Fruit fly (Drosophila melanogaster) whole organism, embryonic: ENCODE data around the gene ft.

Source experiments
- Aef1 ChIP-seq: fragments of 200-800 bp; sonication (Bioruptor generic); IDR thresholded peaks from 3 replicates; pipeline ENCODE4 v1.3.6; 2022; ENCODE audit warnings: missing biosample characterization, missing genetic modification characterization
- Bdp1 ChIP-seq: fragments of 200-800 bp; sonication (Bioruptor generic); optimal IDR thresholded peaks from 3 replicates; lab custom pipeline; 2016; ENCODE audit warnings: missing biosample characterization, missing genetic modification characterization
- CG10274 ChIP-seq: fragments of 200-800 bp; sonication (Bioruptor generic); optimal IDR thresholded peaks from 3 replicates; lab custom pipeline; 2017; ENCODE audit warnings: missing biosample characterization, mild to moderate bottlenecking, missing genetic modification characterization
- CG10979 ChIP-seq: fragments of 200-800 bp; sonication (Bioruptor generic); optimal IDR thresholded peaks from 2 replicates; lab custom pipeline; 2018; ENCODE audit warnings: missing biosample characterization, mild to moderate bottlenecking, missing genetic modification characterization, moderate library complexity
- CG11093 ChIP-seq: fragments of 200-800 bp; sonication (Bioruptor generic); IDR thresholded peaks from 3 replicates; pipeline ENCODE4 v1.3.6; 2022; ENCODE audit warnings: missing biosample characterization, missing genetic modification characterization
- CG11695 ChIP-seq: fragments of 200-800 bp; sonication (Bioruptor generic); IDR thresholded peaks from 3 replicates; pipeline ENCODE4 v1.3.6; 2022; ENCODE audit warnings: missing biosample characterization, missing genetic modification characterization
- CG12769 ChIP-seq: fragments of 200-800 bp; sonication (Bioruptor generic); optimal IDR thresholded peaks from 2 replicates; lab custom pipeline; 2019; ENCODE audit warnings: missing biosample characterization, mild to moderate bottlenecking, missing genetic modification characterization, moderate library complexity
- CG13123 ChIP-seq: fragments of 200-800 bp; sonication (Bioruptor generic); optimal IDR thresholded peaks from 2 replicates; lab custom pipeline; 2016; ENCODE audit warnings: missing biosample characterization, missing genetic modification characterization
- CG14050 ChIP-seq: fragments of 200-800 bp; sonication (Bioruptor generic); IDR thresholded peaks from 3 replicates; pipeline ENCODE4 v1.3.6; 2022; ENCODE audit warnings: missing biosample characterization, missing genetic modification characterization
- CG14710 ChIP-seq: fragments of 200-800 bp; sonication (Bioruptor generic); optimal IDR thresholded peaks from 3 replicates; lab custom pipeline; 2019; ENCODE audit warnings: missing biosample characterization, mild to moderate bottlenecking, missing genetic modification characterization, moderate library complexity
- CG15479 ChIP-seq: fragments of 200-800 bp; sonication (Bioruptor generic); optimal IDR thresholded peaks from 3 replicates; lab custom pipeline; 2019; ENCODE audit warnings: missing biosample characterization, mild to moderate bottlenecking, missing genetic modification characterization, moderate library complexity
- CG16779 ChIP-seq: fragments of 200-800 bp; sonication (Bioruptor generic); IDR thresholded peaks from 2 replicates; pipeline ENCODE4 v1.3.6; 2022; ENCODE audit warnings: missing biosample characterization, missing genetic modification characterization
- CG17385 ChIP-seq: fragments of 200-800 bp; sonication (Bioruptor generic); optimal IDR thresholded peaks from 3 replicates; lab custom pipeline; 2018; ENCODE audit warnings: missing biosample characterization, mild to moderate bottlenecking, missing genetic modification characterization
- CG17829 ChIP-seq: fragments of 200-800 bp; optimal IDR thresholded peaks from 2 replicates; lab custom pipeline; 2019; ENCODE audit warnings: missing biosample characterization, mild to moderate bottlenecking, missing genetic modification characterization, moderate library complexity
- CG2120 ChIP-seq: fragments of 200-800 bp; sonication (Bioruptor generic); optimal IDR thresholded peaks from 3 replicates; lab custom pipeline; 2016; ENCODE audit warnings: missing biosample characterization, missing genetic modification characterization
- CG2875 ChIP-seq: fragments of 200-800 bp; sonication (Bioruptor generic); optimal IDR thresholded peaks from 2 replicates; lab custom pipeline; 2017; ENCODE audit warnings: missing biosample characterization, mild to moderate bottlenecking, missing genetic modification characterization, missing genetic modification reagents
- CG31441 ChIP-seq: fragments of 200-800 bp; sonication (Bioruptor generic); IDR thresholded peaks from 2 replicates; pipeline ENCODE4 v1.3.6; 2022; ENCODE audit warnings: missing biosample characterization, missing genetic modification characterization
- CG33213 ChIP-seq: fragments of 200-800 bp; sonication (Bioruptor generic); optimal IDR thresholded peaks from 3 replicates; lab custom pipeline; 2016; ENCODE audit warnings: missing biosample characterization, missing genetic modification characterization
- CG4328 ChIP-seq: fragments of 200-800 bp; sonication (Bioruptor generic); optimal IDR thresholded peaks from 3 replicates; lab custom pipeline; 2017; ENCODE audit warnings: missing biosample characterization, missing genetic modification reagents, missing genetic modification characterization
- CG4360 ChIP-seq: fragments of 200-800 bp; sonication (Bioruptor generic); IDR thresholded peaks from 2 replicates; pipeline ENCODE4 v1.3.6; 2022; ENCODE audit warnings: missing biosample characterization, missing genetic modification characterization
- CG4404 ChIP-seq: fragments of 200-800 bp; sonication (Bioruptor generic); IDR thresholded peaks from 2 replicates; pipeline ENCODE4 v1.3.6; 2022; ENCODE audit warnings: missing biosample characterization, missing genetic modification characterization
- CG4730 ChIP-seq: fragments of 200-800 bp; sonication (Bioruptor generic); IDR thresholded peaks from 2 replicates; pipeline ENCODE4 v1.3.6; 2022; ENCODE audit warnings: missing biosample characterization, missing genetic modification characterization
- CG7372 ChIP-seq: fragments of 200-800 bp; sonication (Bioruptor generic); IDR thresholded peaks from 2 replicates; pipeline ENCODE4 v1.3.6; 2022; ENCODE audit warnings: missing biosample characterization, missing genetic modification characterization
- CG9876 ChIP-seq: fragments of 200-800 bp; sonication (Bioruptor generic); optimal IDR thresholded peaks from 2 replicates; lab custom pipeline; 2016; ENCODE audit warnings: missing biosample characterization, missing genetic modification characterization
- Max ChIP-seq: fragments of 200-800 bp; sonication (Bioruptor generic); optimal IDR thresholded peaks from 2 replicates; lab custom pipeline; 2016; ENCODE audit warnings: missing biosample characterization, mild to moderate bottlenecking, missing genetic modification characterization
- Mrtf ChIP-seq: fragments of 200-800 bp; sonication (Bioruptor generic); IDR thresholded peaks from 3 replicates; pipeline ENCODE4 v1.3.6; 2022; ENCODE audit warnings: missing biosample characterization, missing genetic modification characterization
- Nf-YA ChIP-seq: fragments of 200-800 bp; sonication (Bioruptor generic); IDR thresholded peaks from 2 replicates; pipeline ENCODE4 v1.3.6; 2022; ENCODE audit warnings: missing biosample characterization, missing genetic modification characterization
- Sox102F ChIP-seq: fragments of 200-800 bp; sonication (Bioruptor generic); optimal IDR thresholded peaks from 2 replicates; lab custom pipeline; 2018; ENCODE audit warnings: missing biosample characterization, mild to moderate bottlenecking, missing genetic modification characterization, moderate library complexity
- Sry-β ChIP-seq: fragments of 200-800 bp; sonication (Bioruptor generic); optimal IDR thresholded peaks from 2 replicates; lab custom pipeline; 2018; ENCODE audit warnings: missing biosample characterization, mild to moderate bottlenecking, missing genetic modification characterization, moderate library complexity
- Vsx1 ChIP-seq: fragments of 200-800 bp; sonication (Bioruptor generic); optimal IDR thresholded peaks from 2 replicates; lab custom pipeline; 2017; ENCODE audit warnings: missing biosample characterization, mild to moderate bottlenecking, missing genetic modification characterization, missing genetic modification reagents
- ab ChIP-seq: fragments of 200-800 bp; sonication (Bioruptor generic); optimal IDR thresholded peaks from 2 replicates; lab custom pipeline; 2016; ENCODE audit warnings: missing biosample characterization, missing genetic modification characterization
- chn ChIP-seq: fragments of 200-800 bp; sonication (Bioruptor generic); optimal IDR thresholded peaks from 2 replicates; lab custom pipeline; 2016; ENCODE audit warnings: missing biosample characterization, missing genetic modification characterization
- ci ChIP-seq: fragments of 200-800 bp; sonication (Bioruptor generic); IDR thresholded peaks from 3 replicates; pipeline ENCODE4 v1.3.6; 2022; ENCODE audit warnings: missing biosample characterization, missing genetic modification characterization
- ems ChIP-seq: fragments of 200-800 bp; sonication (Bioruptor generic); optimal IDR thresholded peaks from 3 replicates; lab custom pipeline; 2016; ENCODE audit warnings: missing biosample characterization, missing genetic modification characterization
- fd102C ChIP-seq: fragments of 200-800 bp; sonication (Bioruptor generic); optimal IDR thresholded peaks from 2 replicates; lab custom pipeline; 2018; ENCODE audit warnings: missing biosample characterization, mild to moderate bottlenecking, missing genetic modification characterization, moderate library complexity
- fu2 ChIP-seq: fragments of 200-800 bp; sonication (Bioruptor generic); optimal IDR thresholded peaks from 2 replicates; lab custom pipeline; 2016; ENCODE audit warnings: missing biosample characterization, missing genetic modification characterization
- gcm ChIP-seq: fragments of 200-800 bp; sonication (Bioruptor generic); optimal IDR thresholded peaks from 2 replicates; lab custom pipeline; 2019; ENCODE audit warnings: missing biosample characterization, mild to moderate bottlenecking, missing genetic modification characterization, moderate library complexity
- gro ChIP-seq: fragments of 200-800 bp; sonication (Bioruptor generic); optimal IDR thresholded peaks from 2 replicates; lab custom pipeline; 2016; ENCODE audit warnings: missing biosample characterization, missing genetic modification characterization
- hb ChIP-seq: fragments of 200-800 bp; sonication (Bioruptor generic); IDR thresholded peaks from 3 replicates; pipeline ENCODE4 v1.3.6; 2022; ENCODE audit warnings: missing biosample characterization, missing genetic modification characterization; ENCODE audit not compliant: partially characterized antibody
- hkb ChIP-seq, 2 experiments: fragments of 200-800 bp in 1 of 2; fragments of >200 bp in 1 of 2; sonication (Bioruptor generic) in 1 of 2; IDR thresholded peaks in 1 of 2; optimal IDR thresholded peaks in 1 of 2; 2 replicates each; pipeline versions ENCODE4 v1.3.6 to Lab custom; 2017 to 2022; ENCODE audit warnings: missing biosample characterization in 1 of 2, missing genetic modification characterization in 1 of 2
- hth ChIP-seq: fragments of >200 bp; optimal IDR thresholded peaks from 2 replicates; lab custom pipeline; 2017; ENCODE audit warnings: inconsistent platforms
- kni ChIP-seq: fragments of 200-800 bp; sonication (Bioruptor generic); optimal IDR thresholded peaks from 3 replicates; lab custom pipeline; 2017; ENCODE audit warnings: mild to moderate bottlenecking, missing biosample characterization, missing genetic modification reagents, missing genetic modification characterization
- lbe ChIP-seq: fragments of 200-800 bp; sonication (Bioruptor generic); optimal IDR thresholded peaks from 2 replicates; lab custom pipeline; 2016; ENCODE audit warnings: missing biosample characterization, mild to moderate bottlenecking, missing genetic modification characterization
- lilli ChIP-seq: fragments of 200-800 bp; sonication (Bioruptor generic); optimal IDR thresholded peaks from 3 replicates; lab custom pipeline; 2016; ENCODE audit warnings: missing biosample characterization, missing genetic modification characterization
- mirr ChIP-seq: fragments of 200-800 bp; sonication (Bioruptor generic); optimal IDR thresholded peaks from 3 replicates; lab custom pipeline; 2018; ENCODE audit warnings: missing biosample characterization, mild to moderate bottlenecking, missing genetic modification characterization
- sens ChIP-seq: fragments of 200-800 bp; sonication (Bioruptor generic); peaks from one replicate; lab custom pipeline; 2016; ENCODE audit warnings: missing biosample characterization, missing genetic modification characterization
- slou ChIP-seq: fragments of 200-800 bp; sonication (Bioruptor generic); optimal IDR thresholded peaks from 3 replicates; lab custom pipeline; 2016; ENCODE audit warnings: missing biosample characterization, missing genetic modification characterization
- so ChIP-seq: fragments of 200-800 bp; sonication (Bioruptor generic); IDR thresholded peaks from 3 replicates; pipeline ENCODE4 v1.3.6; 2022; ENCODE audit warnings: missing biosample characterization, missing genetic modification characterization
- ssp ChIP-seq: fragments of 200-800 bp; sonication (Bioruptor generic); IDR thresholded peaks from 2 replicates; pipeline ENCODE4 v1.3.6; 2022; ENCODE audit warnings: missing biosample characterization, missing genetic modification characterization
- tap ChIP-seq: fragments of 200-800 bp; optimal IDR thresholded peaks from 3 replicates; lab custom pipeline; 2019; ENCODE audit warnings: missing biosample characterization, mild to moderate bottlenecking, missing genetic modification characterization, moderate library complexity
- vfl ChIP-seq: fragments of 200-800 bp; sonication (Bioruptor generic); optimal IDR thresholded peaks from 2 replicates; lab custom pipeline; 2016; ENCODE audit warnings: missing biosample characterization, missing genetic modification characterization
- yki ChIP-seq: fragments of >200 bp; optimal IDR thresholded peaks from 3 replicates; lab custom pipeline; 2018
- zf30C ChIP-seq: fragments of 200-800 bp; sonication (Bioruptor generic); optimal IDR thresholded peaks from 3 replicates; lab custom pipeline; 2018; ENCODE audit warnings: missing biosample characterization, mild to moderate bottlenecking, missing genetic modification characterization

The ft gene

DNA sequence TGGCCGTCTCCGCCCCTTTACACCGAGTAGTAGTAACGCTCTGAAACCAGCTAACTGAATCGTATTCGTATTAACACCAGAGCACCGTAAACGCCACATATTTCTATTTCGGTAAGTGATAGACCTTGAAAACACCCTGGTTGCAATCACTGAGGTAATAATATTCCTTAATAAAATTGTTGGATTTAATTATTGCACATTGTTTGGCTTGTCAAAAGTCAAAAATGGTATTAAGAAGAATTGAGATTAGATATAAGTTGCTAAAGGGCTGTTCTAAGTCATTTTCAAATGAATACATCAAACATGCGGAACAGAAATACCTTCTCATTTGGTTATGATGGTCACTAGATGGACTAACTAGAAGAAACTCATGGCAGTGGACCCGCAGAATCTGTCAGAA, 2.8 kb downstream of the ft start (continued):
- no peak for TF ChIP-seq CG15479 (GFP tag; lab: Kevin White, UChicago)
- no peak for TF ChIP-seq Vsx1 (GFP tag; lab: Kevin White, UChicago)
- TF ChIP-seq Sry-β = no peak
- TF ChIP-seq CG11695 = no peak
- no peak for TF ChIP-seq CG13123 (GFP tag; lab: Kevin White, UChicago)
- peak; percentile 60 for TF ChIP-seq sens
- no peak for TF ChIP-seq CG16779 (GFP tag; lab: Robert Waterston, UW)
- peak; percentile 15 for TF ChIP-seq gcm (GFP tag; lab: Kevin White, UChicago)
- no peak for TF ChIP-seq CG12769 (tag; lab: Kevin White, UChicago)
- TF ChIP-seq tap (tag; lab: Kevin White, UChicago) = no peak
- peak; percentile 27 for TF ChIP-seq lilli (GFP tag; lab: Kevin White, UChicago)
- TF ChIP-seq CG33213 (GFP tag; lab: Kevin White, UChicago) = no peak
- TF ChIP-seq CG10274 (GFP tag; lab: Kevin White, UChicago) = no peak
- TF ChIP-seq Sox102F (GFP tag; lab: Kevin White, UChicago) = peak; percentile 16
- TF ChIP-seq ab = peak; percentile 6
- no peak for TF ChIP-seq Aef1
- no peak for TF ChIP-seq so (GFP tag; lab: Robert Waterston, UW)
- TF ChIP-seq gro (GFP tag; lab: Kevin White, UChicago) = no peak
- TF ChIP-seq ems (GFP tag; lab: Kevin White, UChicago) = no peak
- no peak for TF ChIP-seq fd102C (GFP tag; lab: Kevin White, UChicago)
- no peak for TF ChIP-seq yki (lab: Kevin White, UChicago)
- TF ChIP-seq CG11093 = no peak
- TF ChIP-seq CG14050 = no peak
- TF ChIP-seq Nf-YA (GFP tag; lab: Robert Waterston, UW) = no peak
- TF ChIP-seq ssp (GFP tag; lab: Robert Waterston, UW) = no peak
- no peak for TF ChIP-seq CG4404 (GFP tag; lab: Robert Waterston, UW)
- no peak for TF ChIP-seq Max
- no peak for TF ChIP-seq CG17385 (GFP tag; lab: Kevin White, UChicago)
- TF ChIP-seq vfl (GFP tag; lab: Kevin White, UChicago) = no peak
- no peak for TF ChIP-seq lbe
- TF ChIP-seq CG31441 (GFP tag; lab: Robert Waterston, UW) = no peak
- no peak for TF ChIP-seq CG7372 (GFP tag; lab: Robert Waterston, UW)
- TF ChIP-seq hth = no peak
- 0 out of 2 replicates have a peak, but pooled peaks have one; percentile 24 for TF ChIP-seq CG4730 (GFP tag; lab: Robert Waterston, UW)
- no peak for TF ChIP-seq slou (GFP tag; lab: Kevin White, UChicago)
- TF ChIP-seq CG14710 = peak; percentile 1
- TF ChIP-seq Mrtf = no peak
- no peak for TF ChIP-seq hkb (optimal IDR thresholded peaks at IDR 0.05; lab: Kevin White, UChicago)
- no peak for TF ChIP-seq hkb (GFP tag; IDR thresholded peaks at IDR 0.05; lab: Robert Waterston, UW)
- TF ChIP-seq kni (GFP tag; lab: Kevin White, UChicago) = peak; percentile 16
- no peak for TF ChIP-seq zf30C (GFP tag; lab: Kevin White, UChicago)
- no peak for TF ChIP-seq CG9876 (GFP tag; lab: Kevin White, UChicago)
- peak; percentile 32 for TF ChIP-seq CG17829
- no peak for TF ChIP-seq mirr (GFP tag; lab: Kevin White, UChicago)
- TF ChIP-seq hb (GFP tag; lab: Robert Waterston, UW) = no peak
- TF ChIP-seq CG2875 (GFP tag; lab: Kevin White, UChicago) = no peak
- no peak for TF ChIP-seq CG4328
- no peak for TF ChIP-seq CG2120 (GFP tag; lab: Kevin White, UChicago)
- peak; percentile 48 for TF ChIP-seq CG10979 (tag; lab: Kevin White, UChicago)
- TF ChIP-seq Bdp1 (GFP tag; lab: Kevin White, UChicago) = no peak
- TF ChIP-seq chn (GFP tag; lab: Kevin White, UChicago) = peak; percentile 8
- no peak for TF ChIP-seq fu2 (GFP tag; lab: Kevin White, UChicago)
- TF ChIP-seq ci (GFP tag; lab: Robert Waterston, UW) = no peak
- TF ChIP-seq CG4360 (GFP tag; lab: Robert Waterston, UW) = no peak
